Worm (Caenorhabditis elegans) whole organism, dauer: ENCODE results near the gene F54H12.7.

Source experiments
- unc-62 ChIP-seq: sonication (generic microtip); optimal IDR thresholded peaks from 2 replicates; lab custom pipeline; 2017; ENCODE audit warnings: missing biosample characterization, missing genetic modification reagents, missing genetic modification characterization

The F54H12.7 gene

ce11 chrIII:7969121-7969520, at the start of gene F54H12.7, which contains the start of gene F54H12.8:
Gene F54H12.7, plus strand, starts transcription at chrIII:7969349.
Gene F54H12.8, minus strand, starts transcription at chrIII:7969221.
- TF ChIP-seq unc-62 (GFP tag; lab: Kevin White, UChicago) = no peak

ce11 chrIII:7919823-7920222, 49.3 kb upstream of the F54H12.7 start, which contains the start of gene C29E4.14:
Gene C29E4.14, plus strand, starts transcription at chrIII:7920123.
- no peak for TF ChIP-seq unc-62 (GFP tag; lab: Kevin White, UChicago)

ce11 chrIII:7922207-7922606, 46.9 kb upstream of the F54H12.7 start, which contains the start of gene C29E4.17:
Gene C29E4.17, plus strand, starts transcription at chrIII:7922507.
- no peak for TF ChIP-seq unc-62 (GFP tag; lab: Kevin White, UChicago)

- TF ChIP-seq unc-62 (GFP tag; lab: Kevin White, UChicago) = no peak
Measured at ce11 chrIII:7924821-7925220, 44.3 kb upstream of the F54H12.7 start, which contains the start of gene tag-250. Gene tag-250, minus strand, starts transcription at chrIII:7924921.

ce11 chrIII:7925968-7926367, 43.2 kb upstream of the F54H12.7 start:
- no peak for TF ChIP-seq unc-62 (GFP tag; lab: Kevin White, UChicago)

- no peak for TF ChIP-seq unc-62 (GFP tag; lab: Kevin White, UChicago)
Measured at ce11 chrIII:7928549-7929129, 40.5 kb upstream of the F54H12.7 start, which contains the start of the genes C29E4.13 and npp-15. Gene C29E4.13, minus strand, starts transcription at chrIII:7928717. Gene npp-15, plus strand, starts transcription at chrIII:7929043.

- TF ChIP-seq unc-62 (GFP tag; lab: Kevin White, UChicago) = no peak
Measured at ce11 chrIII:7933235-7933634, 35.9 kb upstream of the F54H12.7 start, which contains the start of gene ran-2. Gene ran-2, plus strand, starts transcription at chrIII:7933535.

ce11 chrIII:7937548-7937947, 31.6 kb upstream of the F54H12.7 start, which contains the start of gene C29E4.10:
Gene C29E4.10, plus strand, starts transcription at chrIII:7937848.
- TF ChIP-seq unc-62 (GFP tag; lab: Kevin White, UChicago) = no peak

- no peak for TF ChIP-seq unc-62 (GFP tag; lab: Kevin White, UChicago)
Measured at ce11 chrIII:7940819-7941218, 28.3 kb upstream of the F54H12.7 start, which contains the start of gene C29E4.12. Gene C29E4.12, plus strand, starts transcription at chrIII:7941151.

ce11 chrIII:7941417-7941816, 27.7 kb upstream of the F54H12.7 start, which contains the start of gene kle-2:
Gene kle-2, plus strand, starts transcription at chrIII:7941717.
- no peak for TF ChIP-seq unc-62 (GFP tag; lab: Kevin White, UChicago)

ce11 chrIII:7946968-7947491, 22.1 kb upstream of the F54H12.7 start, which contains the start of gene gsto-1:
Gene gsto-1, minus strand, starts transcription at chrIII:7947018.
- no peak for TF ChIP-seq unc-62 (GFP tag; lab: Kevin White, UChicago)

ce11 chrIII:7947677-7948076, 21.5 kb upstream of the F54H12.7 start:
- no peak for TF ChIP-seq unc-62 (GFP tag; lab: Kevin White, UChicago)

- TF ChIP-seq unc-62 (GFP tag; lab: Kevin White, UChicago) = no peak
Measured at ce11 chrIII:7948802-7949201, 20.3 kb upstream of the F54H12.7 start, which contains the start of gene col-90. Gene col-90, plus strand, starts transcription at chrIII:7948838.

ce11 chrIII:7950447-7950846, 18.7 kb upstream of the F54H12.7 start:
- TF ChIP-seq unc-62 (GFP tag; lab: Kevin White, UChicago) = no peak

ce11 chrIII:7952077-7952765, 16.9 kb upstream of the F54H12.7 start, which contains the start of gene C29E4.15:
Gene C29E4.15, plus strand, starts transcription at chrIII:7952623.
- no peak for TF ChIP-seq unc-62 (GFP tag; lab: Kevin White, UChicago)

ce11 chrIII:7953208-7953607, 15.9 kb upstream of the F54H12.7 start, which contains the start of gene let-754:
Gene let-754, minus strand, starts transcription at chrIII:7953308.
- no peak for TF ChIP-seq unc-62 (GFP tag; lab: Kevin White, UChicago)
